Worm (Caenorhabditis elegans) whole organism, young adult: ENCODE results near the gene nas-25.

Source experiments
- B0035.1 ChIP-seq: sonication (generic microtip); optimal IDR thresholded peaks from 2 replicates; lab custom pipeline; 2016; ENCODE audit warnings: missing genetic modification characterization, mild to moderate bottlenecking, missing compliant biosample characterization, missing genotype, missing genetic modification reagents
- C06A6.2 ChIP-seq: fragments of 200-800 bp; sonication (Bioruptor generic); conservative IDR thresholded peaks from 2 replicates; pipeline ENCODE4 v1.3.6; 2022; ENCODE audit warnings: missing genetic modification characterization, missing compliant biosample characterization
- F49E8.2 ChIP-seq: sonication (generic microtip); optimal IDR thresholded peaks from 3 replicates; lab custom pipeline; 2017; ENCODE audit warnings: missing genetic modification characterization, mild to moderate bottlenecking, missing compliant biosample characterization, antibody characterized with exemption, moderate library complexity; ENCODE audit not compliant: insufficient read depth
- F52B5.7 ChIP-seq: sonication (generic microtip); optimal IDR thresholded peaks from 2 replicates; lab custom pipeline; 2016; ENCODE audit warnings: mild to moderate bottlenecking, missing genetic modification characterization, missing compliant biosample characterization
- T07F8.4 ChIP-seq: sonication (generic microtip); optimal IDR thresholded peaks from 2 replicates; lab custom pipeline; 2016; ENCODE audit warnings: mild to moderate bottlenecking, missing genetic modification characterization, moderate library complexity, missing compliant biosample characterization
- T26A5.8 ChIP-seq: sonication (generic microtip); optimal IDR thresholded peaks from 2 replicates; lab custom pipeline; 2016; ENCODE audit warnings: missing genetic modification characterization, missing compliant biosample characterization
- Y53F4B.3 ChIP-seq: fragments of 200-800 bp; sonication (Bioruptor generic); IDR thresholded peaks from 2 replicates; pipeline ENCODE4 v1.3.6; 2022; ENCODE audit warnings: missing genetic modification reagents, missing genetic modification characterization, missing compliant biosample characterization
- Y53G8AR.9 ChIP-seq: fragments of 200-800 bp; sonication (Bioruptor generic); conservative IDR thresholded peaks from 2 replicates; pipeline ENCODE4 v1.3.6; 2022; ENCODE audit warnings: missing genetic modification reagents, missing genetic modification characterization, missing compliant biosample characterization
- Y95B8A.8 ChIP-seq: fragments of 200-800 bp; sonication (Bioruptor generic); IDR thresholded peaks from 2 replicates; pipeline ENCODE4 v1.3.6; 2022; ENCODE audit warnings: missing genetic modification reagents, missing genetic modification characterization, missing compliant biosample characterization
- ceh-27 ChIP-seq: fragments of 200-800 bp; sonication (Bioruptor generic); optimal IDR thresholded peaks from 2 replicates; lab custom pipeline; 2018; ENCODE audit warnings: mild to moderate bottlenecking, missing genetic modification characterization, moderate library complexity, missing compliant biosample characterization
- ceh-58 ChIP-seq: fragments of 200-800 bp; sonication (Bioruptor generic); IDR thresholded peaks from 2 replicates; pipeline ENCODE4 v1.3.6; 2022; ENCODE audit warnings: missing genetic modification characterization, missing compliant biosample characterization
- ceh-79 ChIP-seq: sonication (generic microtip); optimal IDR thresholded peaks from 2 replicates; lab custom pipeline; 2017; ENCODE audit warnings: mild to moderate bottlenecking, missing genetic modification characterization, missing compliant biosample characterization
- efl-1 ChIP-seq: fragments of 150-350 bp; optimal IDR thresholded peaks from 2 replicates; lab custom pipeline; 2014; ENCODE audit warnings: missing biosample characterization, missing genetic modification reagents, missing genetic modification characterization
- egl-44 ChIP-seq: fragments of 200-800 bp; sonication (Bioruptor generic); IDR thresholded peaks from 2 replicates; pipeline ENCODE4 v1.3.6; 2022; ENCODE audit warnings: missing genetic modification reagents, missing genetic modification characterization, missing compliant biosample characterization
- hrde-1 ChIP-seq: sonication (generic microtip); optimal IDR thresholded peaks from 2 replicates; lab custom pipeline; 2016; ENCODE audit warnings: missing genetic modification characterization, mild to moderate bottlenecking, missing compliant biosample characterization, moderate library complexity, missing genotype, missing genetic modification reagents, borderline replicate concordance
- hsf-1 ChIP-seq: fragments of 200-800 bp; sonication (Bioruptor generic); IDR thresholded peaks from 2 replicates; pipeline ENCODE4 v1.3.6; 2022; ENCODE audit warnings: missing genetic modification reagents, missing genetic modification characterization, missing compliant biosample characterization
- lir-1 ChIP-seq: fragments of 200-800 bp; sonication (Bioruptor generic); conservative IDR thresholded peaks from 2 replicates; pipeline ENCODE4 v1.3.6; 2022; ENCODE audit warnings: missing genetic modification reagents, missing genetic modification characterization, missing compliant biosample characterization
- lsl-1 ChIP-seq: fragments of 200-800 bp; sonication (Bioruptor generic); optimal IDR thresholded peaks from 2 replicates; lab custom pipeline; 2018; ENCODE audit warnings: mild to moderate bottlenecking, missing genetic modification characterization, moderate library complexity, missing compliant biosample characterization
- madf-10 ChIP-seq: sonication (generic microtip); optimal IDR thresholded peaks from 2 replicates; lab custom pipeline; 2016; ENCODE audit warnings: mild to moderate bottlenecking, missing genetic modification characterization, missing compliant biosample characterization
- madf-6 ChIP-seq: fragments of 200-800 bp; sonication (Bioruptor generic); IDR thresholded peaks from 2 replicates; pipeline ENCODE4 v1.3.6; 2022; ENCODE audit warnings: missing genetic modification reagents, missing genetic modification characterization, missing compliant biosample characterization
- mel-28 ChIP-seq: sonication (generic microtip); optimal IDR thresholded peaks from 2 replicates; lab custom pipeline; 2016; ENCODE audit warnings: borderline replicate concordance, mild to moderate bottlenecking, missing genetic modification characterization, missing compliant biosample characterization
- mxl-1 ChIP-seq: sonication (generic microtip); optimal IDR thresholded peaks from 2 replicates; lab custom pipeline; 2016; ENCODE audit warnings: missing genetic modification characterization, missing compliant biosample characterization
- nfya-1 ChIP-seq: sonication (generic microtip); optimal IDR thresholded peaks from 2 replicates; lab custom pipeline; 2017; ENCODE audit warnings: antibody characterized with exemption, missing compliant biosample characterization, missing genetic modification characterization, borderline replicate concordance; ENCODE audit not compliant: insufficient read depth
- nhr-120 ChIP-seq: fragments of 200-800 bp; sonication (Bioruptor generic); IDR thresholded peaks from 2 replicates; pipeline ENCODE4 v1.3.6; 2022; ENCODE audit warnings: missing genetic modification characterization, missing compliant biosample characterization
- nhr-179 ChIP-seq: sonication (generic microtip); optimal IDR thresholded peaks from 2 replicates; lab custom pipeline; 2016; ENCODE audit warnings: mild to moderate bottlenecking, missing genetic modification characterization, missing compliant biosample characterization
- nhr-27 ChIP-seq: fragments of 200-800 bp; sonication (Bioruptor generic); optimal IDR thresholded peaks from 2 replicates; lab custom pipeline; 2018; ENCODE audit warnings: mild to moderate bottlenecking, missing genetic modification characterization, moderate library complexity, missing compliant biosample characterization
- rec-8 ChIP-seq, 2 experiments: sonication (generic microtip); optimal IDR thresholded peaks; 2 replicates each; lab custom pipeline; 2016; ENCODE audit warnings: mild to moderate bottlenecking in 2 of 2, missing genetic modification characterization in 2 of 2, missing genetic modification reagents in 2 of 2, missing genotype in 2 of 2, missing biosample characterization in 1 of 2, missing compliant biosample characterization in 1 of 2, moderate library complexity in 1 of 2
- repo-1 ChIP-seq: sonication (generic microtip); optimal IDR thresholded peaks from 2 replicates; lab custom pipeline; 2017; ENCODE audit warnings: mild to moderate bottlenecking, missing genetic modification characterization, missing compliant biosample characterization
- rpc-1 ChIP-seq, 2 experiments: fragments of 150-350 bp in 1 of 2; sonication (generic microtip) in 1 of 2; optimal IDR thresholded peaks; 2 replicates each; lab custom pipeline; 2014 to 2018; ENCODE audit warnings: missing biosample characterization in 1 of 2, missing genetic modification characterization in 1 of 2, missing genetic modification reagents in 1 of 2, missing genotype in 1 of 2
- tlf-1 ChIP-seq: fragments of 200-800 bp; sonication (Bioruptor generic); optimal IDR thresholded peaks from 2 replicates; lab custom pipeline; 2018; ENCODE audit warnings: mild to moderate bottlenecking, missing genetic modification characterization, missing compliant biosample characterization
- unc-130 ChIP-seq: sonication (generic microtip); optimal IDR thresholded peaks from 2 replicates; lab custom pipeline; 2016; ENCODE audit warnings: missing genetic modification reagents, missing genetic modification characterization, missing compliant biosample characterization
- ztf-18 ChIP-seq: sonication (generic microtip); optimal IDR thresholded peaks from 2 replicates; lab custom pipeline; 2016; ENCODE audit warnings: missing genotype, mild to moderate bottlenecking, missing genetic modification characterization, missing compliant biosample characterization
- ztf-25 ChIP-seq: fragments of 200-800 bp; sonication (Bioruptor generic); IDR thresholded peaks from 2 replicates; pipeline ENCODE4 v1.3.6; 2022; ENCODE audit warnings: missing genetic modification reagents, missing genetic modification characterization, missing compliant biosample characterization

The nas-25 gene

DNA sequence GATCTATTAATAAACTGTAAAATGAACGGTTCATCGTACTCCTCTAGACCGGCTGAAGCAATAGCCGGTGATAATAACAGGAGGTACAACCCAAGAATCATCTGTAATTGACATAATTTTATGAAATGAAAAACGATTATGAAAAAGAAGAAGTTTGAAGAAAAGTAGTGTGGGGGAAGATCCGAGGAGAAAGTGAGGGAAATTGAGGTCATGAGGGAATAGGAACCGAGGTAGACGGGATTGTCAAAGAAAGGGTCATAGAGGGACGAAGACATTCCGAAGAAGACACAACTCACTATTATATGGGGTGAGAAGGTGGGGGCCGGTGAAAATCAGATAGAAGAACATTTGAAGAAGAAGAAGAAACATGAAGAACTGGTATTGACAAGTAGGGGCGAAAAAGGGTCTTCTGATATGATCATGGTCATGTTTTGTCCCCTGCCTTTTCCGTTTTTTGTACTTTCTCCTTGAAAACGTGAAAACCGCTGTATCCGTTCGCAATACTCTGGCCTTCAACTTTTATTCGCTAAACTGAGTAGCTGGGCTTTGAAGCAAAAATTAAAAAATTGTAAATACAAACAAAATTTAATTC is 26.2 kb downstream of the nas-25 start, which contains the start of gene oac-46:
Gene oac-46 (minus strand): TSS at position 101 of the 592 bp plus-strand sequence.
- no peak for TF ChIP-seq F52B5.7 (tag; lab: Kevin White, UChicago)
- no peak for TF ChIP-seq Y53F4B.3 (GFP tag; lab: Robert Waterston, UW)
- no peak for TF ChIP-seq T07F8.4 (tag; lab: Kevin White, UChicago)
- TF ChIP-seq nhr-120, result no peak
- TF ChIP-seq ceh-79 (tag; lab: Kevin White, UChicago), result no peak
- TF ChIP-seq ceh-27 (GFP tag; lab: Kevin White, UChicago), result no peak
- no peak for TF ChIP-seq tlf-1
- TF ChIP-seq rec-8 (tag; optimal IDR thresholded peaks at IDR 0.05; lab: Kevin White, UChicago), result no peak
- TF ChIP-seq ztf-25 (GFP tag; lab: Robert Waterston, UW), result no peak
- TF ChIP-seq C06A6.2 (GFP tag; lab: Robert Waterston, UW), result no peak
- no peak for TF ChIP-seq nfya-1 (tag; lab: Kevin White, UChicago)
- no peak for TF ChIP-seq lir-1 (GFP tag; lab: Robert Waterston, UW)
- TF ChIP-seq lsl-1, result no peak

DNA sequence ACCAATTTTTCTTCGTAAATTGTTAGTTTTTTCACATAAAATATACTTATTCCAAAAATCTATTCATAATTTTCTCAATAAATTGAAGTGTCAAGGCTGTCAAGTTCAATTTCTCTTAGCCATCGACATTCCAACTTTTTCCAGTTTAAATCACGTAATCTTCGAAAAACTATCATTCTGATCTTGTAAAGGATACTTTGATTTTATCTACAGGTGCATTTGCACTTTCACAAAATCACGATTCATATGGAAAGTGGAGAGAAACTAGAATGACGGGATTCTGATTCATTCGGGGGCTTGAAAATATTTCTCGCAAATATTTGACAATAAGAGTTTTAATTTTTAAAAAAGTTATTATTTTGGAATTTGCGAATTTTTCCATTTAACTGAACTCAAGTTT is 27.4 kb downstream of the nas-25 start:
- no peak for TF ChIP-seq mel-28 (tag; lab: Kevin White, UChicago)
- TF ChIP-seq repo-1 (tag; lab: Kevin White, UChicago), result no peak
- no peak for TF ChIP-seq madf-6 (GFP tag; lab: Robert Waterston, UW)
- TF ChIP-seq B0035.1 (tag; lab: Kevin White, UChicago), result no peak
- TF ChIP-seq tlf-1, result no peak
- TF ChIP-seq rec-8 (tag; optimal IDR thresholded peaks at IDR 0.05; lab: Kevin White, UChicago), result no peak
- TF ChIP-seq egl-44 (GFP tag; lab: Robert Waterston, UW), result no peak
- no peak for TF ChIP-seq F49E8.2 (tag; lab: Kevin White, UChicago)

DNA sequence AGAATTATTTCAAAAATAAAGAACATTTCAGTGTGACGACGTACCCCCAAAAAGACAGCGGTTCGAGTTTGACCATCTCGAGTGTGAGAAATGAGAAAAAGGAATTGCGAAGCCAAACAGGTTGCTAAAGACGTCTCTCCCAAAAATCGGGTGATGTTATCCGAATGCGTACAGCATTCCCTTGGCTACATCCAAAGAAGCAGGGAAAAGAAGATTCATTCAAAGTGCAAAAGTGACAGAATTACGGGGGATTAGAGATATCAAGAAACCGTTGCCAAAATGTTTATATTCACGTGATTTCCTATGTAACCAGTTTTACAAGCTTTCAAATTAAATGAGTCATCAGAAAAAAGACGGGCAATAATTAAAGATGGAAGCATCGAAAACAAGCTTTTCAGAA is 28.1 kb downstream of the nas-25 start:
- TF ChIP-seq T26A5.8 (tag; lab: Kevin White, UChicago) (no peak), rpc-1 (optimal IDR thresholded peaks at IDR 0.05; lab: Kevin White, UChicago) (no peak), rpc-1 (tag; optimal IDR thresholded peaks at IDR 0.05; lab: Kevin White, UChicago) (no peak), nhr-27 (tag; lab: Kevin White, UChicago) (no peak), mxl-1 (tag; lab: Kevin White, UChicago) (no peak), Y95B8A.8 (GFP tag; lab: Robert Waterston, UW) (no peak), madf-10 (no peak)
- TF ChIP-seq, all 124 proteins: peak for 0

DNA sequence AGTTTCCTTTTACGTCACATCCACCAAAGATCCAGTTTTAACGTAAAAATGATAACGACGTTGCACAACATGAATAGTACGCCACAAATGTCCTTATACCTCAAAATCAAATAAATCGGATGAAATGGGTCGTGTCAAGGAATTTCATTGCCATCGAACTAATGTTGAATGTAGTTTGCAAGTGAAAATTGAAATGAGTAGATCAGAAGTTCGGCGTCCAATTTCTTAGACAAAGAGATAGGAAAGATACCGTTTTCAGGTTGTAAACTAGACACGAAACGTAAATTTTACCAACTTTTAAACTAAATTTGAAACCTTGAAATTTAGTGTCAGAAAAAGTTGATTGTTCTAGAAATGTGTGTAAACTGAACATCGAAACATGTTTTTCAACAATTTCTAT is 29.0 kb downstream of the nas-25 start:
- TF ChIP-seq unc-130 (no peak), T26A5.8 (tag; lab: Kevin White, UChicago) (no peak), hsf-1 (GFP tag; lab: Robert Waterston, UW) (no peak), Y53G8AR.9 (GFP tag; lab: Robert Waterston, UW) (no peak), nhr-179 (tag; lab: Kevin White, UChicago) (no peak), madf-6 (GFP tag; lab: Robert Waterston, UW) (no peak), efl-1 (no peak), ztf-18 (tag; lab: Kevin White, UChicago) (no peak), ceh-58 (GFP tag; lab: Robert Waterston, UW) (no peak), Y95B8A.8 (GFP tag; lab: Robert Waterston, UW) (no peak), repo-1 (tag; lab: Kevin White, UChicago) (no peak), hrde-1 (tag; lab: Kevin White, UChicago) (no peak)
